Worm (Caenorhabditis elegans) whole organism, late embryonic: ENCODE data around the gene pfas-1.

ENCODE experiments used
- F13H6.1 ChIP-seq: sonication (generic microtip); optimal IDR thresholded peaks from 2 replicates; lab custom pipeline; 2016; ENCODE audit warnings: missing genetic modification characterization, missing compliant biosample characterization
- K09A11.1 ChIP-seq: sonication (generic microtip); optimal IDR thresholded peaks from 2 replicates; lab custom pipeline; 2017; ENCODE audit warnings: antibody characterized with exemption, mild to moderate bottlenecking, missing genetic modification characterization, missing compliant biosample characterization; ENCODE audit not compliant: insufficient read depth
- T23F11.4 ChIP-seq: fragments of 200-800 bp; sonication (Bioruptor generic); optimal IDR thresholded peaks from 2 replicates; lab custom pipeline; 2018; ENCODE audit warnings: mild to moderate bottlenecking, missing genetic modification characterization, missing compliant biosample characterization
- ahr-1 ChIP-seq: sonication (generic microtip); optimal IDR thresholded peaks from 2 replicates; lab custom pipeline; 2016; ENCODE audit warnings: missing genetic modification characterization, missing compliant biosample characterization
- ama-1 ChIP-seq: fragments of 150-350 bp; optimal IDR thresholded peaks from 2 replicates; lab custom pipeline; 2014
- ceh-14 ChIP-seq: sonication (generic microtip); optimal IDR thresholded peaks from 2 replicates; lab custom pipeline; 2016; ENCODE audit warnings: missing genotype, missing genetic modification characterization, missing compliant biosample characterization
- ceh-18 ChIP-seq: sonication (generic microtip); optimal IDR thresholded peaks from 2 replicates; lab custom pipeline; 2016; ENCODE audit warnings: missing genetic modification characterization, missing compliant biosample characterization
- ceh-19 ChIP-seq: fragments of 200-800 bp; sonication (Bioruptor generic); optimal IDR thresholded peaks from 2 replicates; lab custom pipeline; 2018; ENCODE audit warnings: mild to moderate bottlenecking, missing genetic modification characterization, missing compliant biosample characterization
- ceh-2 ChIP-seq: sonication (generic microtip); optimal IDR thresholded peaks from 2 replicates; lab custom pipeline; 2016; ENCODE audit warnings: missing genotype, missing genetic modification characterization, missing compliant biosample characterization
- ceh-24 ChIP-seq: sonication (generic microtip); optimal IDR thresholded peaks from 2 replicates; lab custom pipeline; 2016; ENCODE audit warnings: mild to moderate bottlenecking, missing genetic modification characterization, missing compliant biosample characterization
- ceh-30 ChIP-seq: fragments of 150-350 bp; optimal IDR thresholded peaks from 2 replicates; lab custom pipeline; 2014; ENCODE audit warnings: missing biosample characterization, missing genetic modification characterization
- ceh-31 ChIP-seq: sonication (generic microtip); optimal IDR thresholded peaks from 2 replicates; lab custom pipeline; 2016; ENCODE audit warnings: missing genetic modification characterization, missing compliant biosample characterization
- ceh-34 ChIP-seq: sonication (generic microtip); optimal IDR thresholded peaks from 2 replicates; lab custom pipeline; 2016; ENCODE audit warnings: mild to moderate bottlenecking, missing genetic modification characterization, missing compliant biosample characterization
- ceh-45 ChIP-seq: fragments of 200-800 bp; sonication (Bioruptor generic); IDR thresholded peaks from 2 replicates; pipeline ENCODE4 v1.3.6; 2022; ENCODE audit warnings: missing genetic modification reagents, missing genetic modification characterization, missing compliant biosample characterization
- ceh-48 ChIP-seq: sonication (generic microtip); optimal IDR thresholded peaks from 2 replicates; lab custom pipeline; 2016; ENCODE audit warnings: missing genetic modification characterization, inconsistent platforms, missing compliant biosample characterization
- che-1 ChIP-seq: sonication (generic microtip); optimal IDR thresholded peaks from 2 replicates; lab custom pipeline; 2016; ENCODE audit warnings: mild to moderate bottlenecking, missing genetic modification characterization, missing compliant biosample characterization
- elt-2 ChIP-seq: sonication (generic microtip); optimal IDR thresholded peaks from 2 replicates; lab custom pipeline; 2016; ENCODE audit warnings: missing genetic modification reagents, missing genetic modification characterization, missing compliant biosample characterization
- eyg-1 ChIP-seq: sonication (generic microtip); optimal IDR thresholded peaks from 2 replicates; lab custom pipeline; 2016; ENCODE audit warnings: missing genotype, missing genetic modification characterization, missing compliant biosample characterization
- fkh-10 ChIP-seq: fragments of 150-350 bp; optimal IDR thresholded peaks from 2 replicates; lab custom pipeline; 2014; ENCODE audit warnings: missing biosample characterization, missing genetic modification reagents, missing genetic modification characterization
- hlh-13 ChIP-seq: fragments of 200-800 bp; sonication (Bioruptor generic); optimal IDR thresholded peaks from 2 replicates; lab custom pipeline; 2018; ENCODE audit warnings: mild to moderate bottlenecking, missing genetic modification characterization, missing compliant biosample characterization
- hlh-15 ChIP-seq: sonication (generic microtip); optimal IDR thresholded peaks from 2 replicates; lab custom pipeline; 2016; ENCODE audit warnings: missing genetic modification characterization, missing compliant biosample characterization
- hlh-8 ChIP-seq: sonication (generic microtip); optimal IDR thresholded peaks from 2 replicates; lab custom pipeline; 2016; ENCODE audit warnings: missing genotype, missing genetic modification characterization, missing compliant biosample characterization
- lim-6 ChIP-seq: sonication (generic microtip); optimal IDR thresholded peaks from 2 replicates; lab custom pipeline; 2016; ENCODE audit warnings: missing genetic modification characterization, missing compliant biosample characterization
- nfya-1 ChIP-seq: sonication (generic microtip); optimal IDR thresholded peaks from 2 replicates; lab custom pipeline; 2017; ENCODE audit warnings: missing genetic modification characterization, mild to moderate bottlenecking, missing compliant biosample characterization, antibody characterized with exemption, moderate library complexity
- nhr-11 ChIP-seq: fragments of 150-350 bp; optimal IDR thresholded peaks from 2 replicates; lab custom pipeline; 2014; ENCODE audit warnings: missing biosample characterization, missing genetic modification characterization
- nhr-232 ChIP-seq: sonication (generic microtip); optimal IDR thresholded peaks from 2 replicates; lab custom pipeline; 2016; ENCODE audit warnings: missing genetic modification characterization, missing compliant biosample characterization
- npax-4 ChIP-seq: sonication (generic microtip); optimal IDR thresholded peaks from 2 replicates; lab custom pipeline; 2016; ENCODE audit warnings: missing genetic modification characterization, missing compliant biosample characterization
- odd-2 ChIP-seq: sonication (generic microtip); optimal IDR thresholded peaks from 2 replicates; lab custom pipeline; 2017; ENCODE audit warnings: antibody characterized with exemption, mild to moderate bottlenecking, missing genetic modification characterization, missing compliant biosample characterization
- pag-3 ChIP-seq: sonication (generic microtip); optimal IDR thresholded peaks from 2 replicates; lab custom pipeline; 2016; ENCODE audit warnings: missing compliant biosample characterization, missing genetic modification characterization, borderline replicate concordance
- pat-9 ChIP-seq: fragments of 200-800 bp; sonication (Bioruptor generic); optimal IDR thresholded peaks from 2 replicates; lab custom pipeline; 2018; ENCODE audit warnings: mild to moderate bottlenecking, missing genetic modification characterization, moderate library complexity, missing compliant biosample characterization
- pqm-1 ChIP-seq: sonication (generic microtip); optimal IDR thresholded peaks from 2 replicates; lab custom pipeline; 2016; ENCODE audit warnings: missing genetic modification characterization, missing compliant biosample characterization
- rnt-1 ChIP-seq: sonication (generic microtip); optimal IDR thresholded peaks from 2 replicates; lab custom pipeline; 2016; ENCODE audit warnings: missing genetic modification characterization, missing compliant biosample characterization
- tbx-2 ChIP-seq: sonication (generic microtip); optimal IDR thresholded peaks from 2 replicates; lab custom pipeline; 2016; ENCODE audit warnings: missing genetic modification characterization, missing compliant biosample characterization
- unc-42 ChIP-seq: sonication (generic microtip); optimal IDR thresholded peaks from 2 replicates; lab custom pipeline; 2016; ENCODE audit warnings: missing genotype, missing genetic modification characterization, missing compliant biosample characterization
- unc-55 ChIP-seq: sonication (generic microtip); optimal IDR thresholded peaks from 2 replicates; lab custom pipeline; 2017; ENCODE audit warnings: missing biosample characterization, missing genetic modification reagents, missing genetic modification characterization
- unc-86 ChIP-seq: sonication (generic microtip); optimal IDR thresholded peaks from 2 replicates; lab custom pipeline; 2016; ENCODE audit warnings: missing genetic modification characterization, missing compliant biosample characterization
- zip-5 ChIP-seq: sonication (generic microtip); optimal IDR thresholded peaks from 2 replicates; lab custom pipeline; 2016; ENCODE audit warnings: missing genetic modification characterization, missing compliant biosample characterization

Gene pfas-1

ce11 chrIII:4622375-4623130, 20.6 kb downstream of the pfas-1 start, which contains the start of gene lron-5:
Gene lron-5, plus strand, starts transcription at chrIII:4623029.
- TF ChIP-seq npax-4 (tag; lab: Kevin White, UChicago) (no peak), unc-42 (tag; lab: Kevin White, UChicago) (peak; percentile 45), hlh-13 (GFP tag; lab: Kevin White, UChicago) (no peak)

- peak; percentile 1 for TF ChIP-seq F13H6.1 (tag; lab: Kevin White, UChicago)
- no peak for TF ChIP-seq lim-6 (tag; lab: Kevin White, UChicago)
These were observed 27.0 kb downstream of the pfas-1 start, which contains the start of gene lips-3 for ce11 chrIII:4616071-4616571. Gene lips-3, plus strand, starts transcription at chrIII:4616528.

ce11 chrIII:4612334-4612953, 30.7 kb downstream of the pfas-1 start, which contains the start of gene sel-2:
Gene sel-2, minus strand, starts transcription at chrIII:4612384.
- peak; percentile 74 for TF ChIP-seq unc-42 (tag; lab: Kevin White, UChicago)
- peak; percentile 49 for TF ChIP-seq tbx-2
- no peak for TF ChIP-seq rnt-1 (tag; lab: Kevin White, UChicago)
- TF ChIP-seq ceh-31 (tag; lab: Kevin White, UChicago) = peak; percentile 67
- peak; percentile 54 for TF ChIP-seq nfya-1 (tag; lab: Kevin White, UChicago)
- TF ChIP-seq, all 69 proteins: peak for 4

- no peak for TF ChIP-seq ceh-34
- no peak for TF ChIP-seq ama-1
- TF ChIP-seq rnt-1 (tag; lab: Kevin White, UChicago) = no peak
- TF ChIP-seq hlh-13 (GFP tag; lab: Kevin White, UChicago) = no peak
- no peak for TF ChIP-seq ahr-1 (tag; lab: Kevin White, UChicago)
- TF ChIP-seq nfya-1 (tag; lab: Kevin White, UChicago) = no peak
- TF ChIP-seq fkh-10 (GFP tag; lab: Kevin White, UChicago) = no peak
- TF ChIP-seq odd-2 (tag; lab: Kevin White, UChicago) = no peak
- TF ChIP-seq hlh-15 (tag; lab: Kevin White, UChicago) = no peak
- no peak for TF ChIP-seq pqm-1 (tag; lab: Kevin White, UChicago)
- no peak for TF ChIP-seq pat-9 (tag; lab: Kevin White, UChicago)
- no peak for TF ChIP-seq unc-55 (GFP tag; lab: Kevin White, UChicago)
- no peak for TF ChIP-seq T23F11.4 (GFP tag; lab: Kevin White, UChicago)
- TF ChIP-seq ceh-18 (tag; lab: Kevin White, UChicago) = no peak
- TF ChIP-seq pag-3 (tag; lab: Kevin White, UChicago) = no peak
- no peak for TF ChIP-seq tbx-2
- no peak for TF ChIP-seq hlh-8 (tag; lab: Kevin White, UChicago)
- no peak for TF ChIP-seq unc-86 (tag; lab: Kevin White, UChicago)
- no peak for TF ChIP-seq nhr-232 (tag; lab: Kevin White, UChicago)
These were observed 39.3 kb downstream of the pfas-1 start for ce11 chrIII:4603837-4604236.

ce11 chrIII:4601286-4601685, 41.8 kb downstream of the pfas-1 start:
- no peak for TF ChIP-seq hlh-15 (tag; lab: Kevin White, UChicago)
- no peak for TF ChIP-seq ceh-48 (tag; lab: Kevin White, UChicago)
- no peak for TF ChIP-seq ceh-30 (tag; lab: Kevin White, UChicago)
- TF ChIP-seq F13H6.1 (tag; lab: Kevin White, UChicago) = no peak
- TF ChIP-seq, all 69 proteins: peak for 0

- TF ChIP-seq ceh-45 (GFP tag; lab: Robert Waterston, UW) (no peak), che-1 (tag; lab: Kevin White, UChicago) (no peak), K09A11.1 (no peak), ceh-24 (no peak), eyg-1 (tag; lab: Kevin White, UChicago) (no peak), ceh-19 (GFP tag; lab: Kevin White, UChicago) (no peak), unc-55 (GFP tag; lab: Kevin White, UChicago) (peak; percentile 25), pat-9 (tag; lab: Kevin White, UChicago) (no peak), zip-5 (tag; lab: Kevin White, UChicago) (no peak), ceh-2 (tag; lab: Kevin White, UChicago) (no peak), hlh-15 (tag; lab: Kevin White, UChicago) (no peak), ceh-14 (tag; lab: Kevin White, UChicago) (no peak), nhr-11 (no peak), elt-2 (tag; lab: Kevin White, UChicago) (peak; percentile 70), tbx-2 (no peak), hlh-13 (GFP tag; lab: Kevin White, UChicago) (no peak)
These were observed 42.9 kb downstream of the pfas-1 start, which contains the start of gene mab-21 for ce11 chrIII:4600139-4600762. Gene mab-21, plus strand, starts transcription at chrIII:4600753.
